Fruit fly (Drosophila melanogaster): ENCODE measurements around the gene CG2528.

CG2528 gene

dm6 chr2L:21992833-21993232 is at the start of gene CG2528:
CG2528 (minus strand) TSS chr2L:21992933.
- TF ChIP-seq CG8478 (optimal IDR thresholded peaks at IDR 0.05) (no peak), CTCF (optimal IDR thresholded peaks at IDR 0.05) (no peak)

dm6 chr2L:22037560-22037959 is 44.8 kb upstream of the CG2528 start, which contains the start of gene Grl40a:
Grl40a (plus strand) TSS chr2L:22037860.
- TF ChIP-seq CG8478 (optimal IDR thresholded peaks at IDR 0.05) (no peak), CTCF (optimal IDR thresholded peaks at IDR 0.05) (no peak)

dm6 chr2L:22036877-22037276 is 44.1 kb upstream of the CG2528 start:
- TF ChIP-seq CG8478 (optimal IDR thresholded peaks at IDR 0.05) (no peak), CTCF (optimal IDR thresholded peaks at IDR 0.05) (no peak)

- TF ChIP-seq CTCF (optimal IDR thresholded peaks at IDR 0.05) = peak; percentile 56 to 75
- no peak for TF ChIP-seq CG8478 (optimal IDR thresholded peaks at IDR 0.05)
These were observed 31.6 kb upstream of the CG2528 start for dm6 chr2L:22024362-22024761.

- TF ChIP-seq CTCF (optimal IDR thresholded peaks at IDR 0.05) = no peak
- no peak for TF ChIP-seq CG8478 (optimal IDR thresholded peaks at IDR 0.05)
These were observed 26.1 kb upstream of the CG2528 start, which contains the start of gene tio for dm6 chr2L:22018861-22019270. tio (plus strand) TSS chr2L:22019208.

dm6 chr2L:22014890-22015289 is 22.2 kb upstream of the CG2528 start, which contains the start of gene CG31693:
CG31693 (plus strand) TSS chr2L:22015190.
- TF ChIP-seq CG8478 (optimal IDR thresholded peaks at IDR 0.05) (no peak), CTCF (optimal IDR thresholded peaks at IDR 0.05) (no peak)

dm6 chr2L:21993377-21993776 is 644 bp upstream of the CG2528 start:
- no peak for TF ChIP-seq CTCF (optimal IDR thresholded peaks at IDR 0.05)
- no peak for TF ChIP-seq CG8478 (optimal IDR thresholded peaks at IDR 0.05)

dm6 chr2L:21974895-21975294 is 17.8 kb downstream of the CG2528 start:
- TF ChIP-seq CG8478 (optimal IDR thresholded peaks at IDR 0.05) = no peak
- no peak for TF ChIP-seq CTCF (optimal IDR thresholded peaks at IDR 0.05)

dm6 chr2L:21970698-21971395 is 21.9 kb downstream of the CG2528 start:
- no peak for TF ChIP-seq CTCF (optimal IDR thresholded peaks at IDR 0.05)
- TF ChIP-seq CG8478 (optimal IDR thresholded peaks at IDR 0.05) = no peak

- no peak for TF ChIP-seq CTCF (optimal IDR thresholded peaks at IDR 0.05)
- TF ChIP-seq CG8478 (optimal IDR thresholded peaks at IDR 0.05) = no peak
These were observed 59.2 kb downstream of the CG2528 start for dm6 chr2L:21933496-21933895.

Measured in S2 (cell line).